Fruit fly (Drosophila melanogaster) whole organism, embryonic: Measurements from ENCODE around the gene Gga.

Experiments used
- Abd-B ChIP-seq: fragments of 200-800 bp; sonication (Bioruptor generic); optimal IDR thresholded peaks from 2 replicates; lab custom pipeline; 2018; ENCODE audit warnings: missing biosample characterization, mild to moderate bottlenecking, missing genetic modification characterization, moderate library complexity
- CG10209 ChIP-seq: fragments of 200-800 bp; sonication (Bioruptor generic); optimal IDR thresholded peaks from 3 replicates; lab custom pipeline; 2017; ENCODE audit warnings: missing biosample characterization, mild to moderate bottlenecking, missing genetic modification characterization, missing genetic modification reagents
- CG11085 ChIP-seq: fragments of 200-800 bp; sonication (Bioruptor generic); IDR thresholded peaks from 2 replicates; pipeline ENCODE4 v1.3.6; 2022; ENCODE audit warnings: missing biosample characterization, missing genetic modification characterization
- CG13287 ChIP-seq: fragments of 200-800 bp; sonication (Bioruptor generic); IDR thresholded peaks from 2 replicates; pipeline ENCODE4 v1.3.6; 2022; ENCODE audit warnings: missing biosample characterization, missing genetic modification characterization; ENCODE audit not compliant: partially characterized antibody
- CG13624 ChIP-seq: fragments of 200-800 bp; sonication (Bioruptor generic); optimal IDR thresholded peaks from 2 replicates; lab custom pipeline; 2016; ENCODE audit warnings: missing biosample characterization, missing genetic modification characterization
- CG14710 ChIP-seq: fragments of 200-800 bp; sonication (Bioruptor generic); optimal IDR thresholded peaks from 3 replicates; lab custom pipeline; 2019; ENCODE audit warnings: missing biosample characterization, mild to moderate bottlenecking, missing genetic modification characterization, moderate library complexity
- CG1603 ChIP-seq: fragments of 200-800 bp; sonication (Bioruptor generic); optimal IDR thresholded peaks from 2 replicates; lab custom pipeline; 2019; ENCODE audit warnings: missing biosample characterization, mild to moderate bottlenecking, missing genetic modification characterization, moderate library complexity
- CG2875 ChIP-seq: fragments of 200-800 bp; sonication (Bioruptor generic); optimal IDR thresholded peaks from 2 replicates; lab custom pipeline; 2017; ENCODE audit warnings: missing biosample characterization, mild to moderate bottlenecking, missing genetic modification characterization, missing genetic modification reagents
- CG3281 ChIP-seq: fragments of 200-800 bp; sonication (Bioruptor generic); optimal IDR thresholded peaks from 3 replicates; lab custom pipeline; 2017; ENCODE audit warnings: missing biosample characterization, mild to moderate bottlenecking, missing genetic modification characterization
- CG33557 ChIP-seq: fragments of 200-800 bp; sonication (Bioruptor generic); optimal IDR thresholded peaks from 2 replicates; lab custom pipeline; 2019; ENCODE audit warnings: missing biosample characterization, mild to moderate bottlenecking, missing genetic modification characterization, moderate library complexity
- CG34422 ChIP-seq: fragments of 200-800 bp; sonication (Bioruptor generic); IDR thresholded peaks from 3 replicates; pipeline ENCODE4 v1.3.6; 2022; ENCODE audit warnings: missing biosample characterization, missing genetic modification characterization
- CG9215 ChIP-seq: fragments of 200-800 bp; sonication (Bioruptor generic); IDR thresholded peaks from 2 replicates; pipeline ENCODE4 v1.3.6; 2022; ENCODE audit warnings: missing biosample characterization, missing genetic modification characterization
- CTCF ChIP-seq: fragments of 200-800 bp; sonication (Bioruptor generic); optimal IDR thresholded peaks from 2 replicates; lab custom pipeline; 2017; ENCODE audit warnings: missing biosample characterization, mild to moderate bottlenecking, missing genetic modification characterization, moderate library complexity
- Camta ChIP-seq: fragments of 200-800 bp; sonication (Bioruptor generic); optimal IDR thresholded peaks from 2 replicates; lab custom pipeline; 2016; ENCODE audit warnings: missing biosample characterization, missing genetic modification characterization
- D19A ChIP-seq: fragments of 200-800 bp; optimal IDR thresholded peaks from 3 replicates; lab custom pipeline; 2019; ENCODE audit warnings: missing biosample characterization, mild to moderate bottlenecking, missing genetic modification characterization, moderate library complexity
- D19B ChIP-seq: fragments of 200-800 bp; sonication (Bioruptor generic); optimal IDR thresholded peaks from 2 replicates; lab custom pipeline; 2017; ENCODE audit warnings: missing biosample characterization, mild to moderate bottlenecking, missing genetic modification characterization
- Dip2 ChIP-seq: fragments of 200-800 bp; sonication (Bioruptor generic); IDR thresholded peaks from 2 replicates; pipeline ENCODE4 v1.3.6; 2022; ENCODE audit warnings: missing biosample characterization, missing genetic modification characterization
- Hey ChIP-seq: fragments of 200-800 bp; sonication (Bioruptor generic); optimal IDR thresholded peaks from 3 replicates; lab custom pipeline; 2018; ENCODE audit warnings: missing biosample characterization, mild to moderate bottlenecking, missing genetic modification characterization
- Hmx ChIP-seq: fragments of 200-800 bp; sonication (Bioruptor generic); optimal IDR thresholded peaks from 2 replicates; lab custom pipeline; 2016; ENCODE audit warnings: missing biosample characterization, missing genetic modification characterization
- Hr78 ChIP-seq, 2 experiments: fragments of 200-800 bp in 1 of 2; fragments of >200 bp in 1 of 2; sonication (Bioruptor generic) in 1 of 2; optimal IDR thresholded peaks; 2 replicates each; lab custom pipeline; 2017 to 2019; ENCODE audit warnings: missing biosample characterization in 2 of 2, missing genetic modification characterization in 2 of 2, mild to moderate bottlenecking in 1 of 2, moderate library complexity in 1 of 2
- Max ChIP-seq: fragments of 200-800 bp; sonication (Bioruptor generic); optimal IDR thresholded peaks from 2 replicates; lab custom pipeline; 2016; ENCODE audit warnings: missing biosample characterization, mild to moderate bottlenecking, missing genetic modification characterization
- Taf1 ChIP-seq: fragments of 200-800 bp; sonication (Bioruptor generic); IDR thresholded peaks from 2 replicates; pipeline ENCODE4 v1.3.6; 2022; ENCODE audit warnings: missing biosample characterization, missing genetic modification characterization
- amos ChIP-seq: fragments of 200-800 bp; sonication (Bioruptor generic); IDR thresholded peaks from 2 replicates; pipeline ENCODE4 v1.3.6; 2022; ENCODE audit warnings: missing biosample characterization, missing genetic modification characterization; ENCODE audit not compliant: partially characterized antibody
- cg ChIP-seq: fragments of 200-800 bp; sonication (Bioruptor generic); optimal IDR thresholded peaks from 3 replicates; lab custom pipeline; 2019; ENCODE audit warnings: missing biosample characterization, mild to moderate bottlenecking, missing genetic modification characterization, moderate library complexity
- crol ChIP-seq: fragments of 200-800 bp; sonication (Bioruptor generic); IDR thresholded peaks from 2 replicates; pipeline ENCODE4 v1.3.6; 2022; ENCODE audit warnings: missing biosample characterization, missing genetic modification characterization
- ftz-f1 ChIP-seq: fragments of 200-800 bp; sonication (Bioruptor generic); optimal IDR thresholded peaks from 2 replicates; lab custom pipeline; 2016; ENCODE audit warnings: missing biosample characterization, missing genetic modification characterization
- gro ChIP-seq: fragments of 200-800 bp; sonication (Bioruptor generic); optimal IDR thresholded peaks from 2 replicates; lab custom pipeline; 2016; ENCODE audit warnings: missing biosample characterization, missing genetic modification characterization
- gsb-n ChIP-seq: fragments of 200-800 bp; sonication (Bioruptor generic); optimal IDR thresholded peaks from 3 replicates; lab custom pipeline; 2018; ENCODE audit warnings: missing biosample characterization, mild to moderate bottlenecking, missing genetic modification characterization
- her ChIP-seq: fragments of 200-800 bp; sonication (Bioruptor generic); optimal IDR thresholded peaks from 2 replicates; lab custom pipeline; 2016; ENCODE audit warnings: missing biosample characterization, missing genetic modification characterization
- insv ChIP-seq, 2 experiments: fragments of 200-800 bp; sonication (Bioruptor generic); optimal IDR thresholded peaks; 3 replicates each; lab custom pipeline; 2016 to 2018; ENCODE audit warnings: missing biosample characterization in 2 of 2, missing genetic modification characterization in 2 of 2
- lab ChIP-seq: fragments of 200-800 bp; sonication (Bioruptor generic); optimal IDR thresholded peaks from 3 replicates; lab custom pipeline; 2017; ENCODE audit warnings: missing biosample characterization, missing genetic modification characterization, mild to moderate bottlenecking, moderate library complexity, missing genetic modification reagents
- nom ChIP-seq: fragments of 200-800 bp; sonication (Bioruptor generic); optimal IDR thresholded peaks from 2 replicates; lab custom pipeline; 2017; ENCODE audit warnings: missing biosample characterization, missing genetic modification characterization, mild to moderate bottlenecking, moderate library complexity, missing genetic modification reagents
- onecut ChIP-seq: fragments of 200-800 bp; sonication (Bioruptor generic); IDR thresholded peaks from 2 replicates; pipeline ENCODE4 v1.3.6; 2022; ENCODE audit warnings: missing biosample characterization, missing genetic modification characterization
- org-1 ChIP-seq: fragments of 200-800 bp; sonication (Bioruptor generic); optimal IDR thresholded peaks from 2 replicates; lab custom pipeline; 2017; ENCODE audit warnings: missing biosample characterization, missing genetic modification characterization
- pan ChIP-seq, 4 experiments: fragments of >200 bp in 3 of 4; fragments of 200-800 bp in 1 of 4; sonication (Bioruptor generic) in 1 of 4; optimal IDR thresholded peaks in 3 of 4; IDR thresholded peaks in 1 of 4; 2 replicates each; pipeline versions ENCODE4 v1.3.6 to Lab custom; 2017 to 2022; ENCODE audit warnings: missing biosample characterization in 2 of 4, missing genetic modification characterization in 2 of 4, mixed read lengths in 1 of 4
- prd ChIP-seq, 3 experiments: fragments of >200 bp in 2 of 3; fragments of 200-800 bp in 1 of 3; sonication (Bioruptor generic) in 1 of 3; optimal IDR thresholded peaks in 2 of 3; IDR thresholded peaks in 1 of 3; 2 replicates in 2 of 3; 3 replicates in 1 of 3; pipeline versions ENCODE4 v1.3.6 to Lab custom; 2017 to 2022; ENCODE audit warnings: missing biosample characterization in 1 of 3, missing genetic modification characterization in 1 of 3
- rib ChIP-seq: fragments of 200-800 bp; sonication (Bioruptor generic); IDR thresholded peaks from 2 replicates; pipeline ENCODE4 v1.3.6; 2022; ENCODE audit warnings: missing biosample characterization, missing genetic modification characterization
- sens ChIP-seq: fragments of 200-800 bp; sonication (Bioruptor generic); peaks from one replicate; lab custom pipeline; 2016; ENCODE audit warnings: missing biosample characterization, missing genetic modification characterization
- slou ChIP-seq: fragments of 200-800 bp; sonication (Bioruptor generic); optimal IDR thresholded peaks from 3 replicates; lab custom pipeline; 2016; ENCODE audit warnings: missing biosample characterization, missing genetic modification characterization
- slp2 ChIP-seq: fragments of 200-800 bp; sonication (Bioruptor generic); optimal IDR thresholded peaks from 2 replicates; lab custom pipeline; 2016; ENCODE audit warnings: missing biosample characterization, missing genetic modification characterization
- toy ChIP-seq: fragments of 200-800 bp; sonication (Bioruptor generic); IDR thresholded peaks from 2 replicates; pipeline ENCODE4 v1.3.6; 2022; ENCODE audit warnings: missing biosample characterization, missing genetic modification characterization
- trh ChIP-seq: fragments of 200-800 bp; sonication (Bioruptor generic); optimal IDR thresholded peaks from 2 replicates; lab custom pipeline; 2016; ENCODE audit warnings: missing biosample characterization, missing genetic modification characterization
- unc-4 ChIP-seq: fragments of 200-800 bp; sonication (Bioruptor generic); IDR thresholded peaks from 2 replicates; pipeline ENCODE4 v1.3.6; 2022; ENCODE audit warnings: missing biosample characterization, missing genetic modification characterization; ENCODE audit not compliant: partially characterized antibody
- wor ChIP-seq: fragments of 200-800 bp; sonication (Bioruptor generic); IDR thresholded peaks from 2 replicates; pipeline ENCODE4 v1.3.6; 2022; ENCODE audit warnings: missing biosample characterization, missing genetic modification characterization
- zen ChIP-seq: fragments of 200-800 bp; sonication (Bioruptor generic); optimal IDR thresholded peaks from 3 replicates; lab custom pipeline; 2018; ENCODE audit warnings: missing biosample characterization, mild to moderate bottlenecking, missing genetic modification characterization, moderate library complexity

Gga gene

DNA sequence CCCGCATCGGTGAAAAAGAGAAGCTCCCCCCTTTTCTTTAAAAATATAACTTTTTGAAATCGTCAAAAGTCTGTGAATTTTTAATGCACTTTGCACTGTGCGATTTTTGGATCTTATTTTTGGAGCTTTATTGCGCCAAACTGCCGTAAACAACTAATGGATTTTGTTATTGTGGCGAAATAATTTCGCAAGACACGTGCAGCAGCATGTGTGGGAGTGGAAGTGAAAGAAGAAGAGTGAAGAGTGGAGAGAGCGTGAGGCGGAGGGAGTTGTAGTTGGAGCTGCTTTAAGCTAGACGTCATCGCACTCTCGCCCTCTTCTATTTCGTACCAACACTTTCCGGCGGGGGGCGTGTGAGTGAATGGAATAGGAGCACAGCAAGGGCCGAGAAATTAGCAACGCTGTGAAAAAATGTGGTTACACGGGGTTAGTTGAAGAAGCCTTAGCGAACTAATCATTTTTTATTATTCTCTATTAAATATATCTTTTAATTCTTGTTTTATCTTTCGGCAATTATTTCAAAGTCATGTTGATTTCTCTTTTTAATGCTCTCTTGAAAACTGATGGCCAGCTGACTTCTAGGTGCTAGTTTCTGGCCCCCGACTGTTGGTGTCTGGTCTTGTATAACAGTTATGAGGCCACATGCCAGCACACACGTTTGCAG lies 17.3 kb upstream of the Gga start (continued):
- TF ChIP-seq amos (GFP tag; lab: Robert Waterston, UW) (no peak), D19B (GFP tag; lab: Kevin White, UChicago) (peak; percentile 90), Taf1 (GFP tag; lab: Robert Waterston, UW) (peak; percentile 91), CG14710 (tag; lab: Kevin White, UChicago) (peak; percentile 87), toy (GFP tag; lab: Robert Waterston, UW) (peak; percentile 87), Dip2 (peak; percentile 44; the same call in 1 of the 2 replicates), CG13287 (GFP tag; lab: Robert Waterston, UW) (no peak), slou (GFP tag; lab: Kevin White, UChicago) (peak; percentile 65), Abd-B (GFP tag; lab: Kevin White, UChicago) (peak; percentile 85), D19A (tag; lab: Kevin White, UChicago) (peak; percentile 91), wor (peak; percentile 91), CTCF (GFP tag; lab: Kevin White, UChicago) (peak; percentile 80), zen (tag; lab: Kevin White, UChicago) (peak; percentile 75), insv (GFP tag; optimal IDR thresholded peaks at IDR 0.05; lab: Kevin White, UChicago) (peak in 1 of 2 experiments; percentile 61)
- TF ChIP-seq, all 482 proteins: peak for 403

DNA sequence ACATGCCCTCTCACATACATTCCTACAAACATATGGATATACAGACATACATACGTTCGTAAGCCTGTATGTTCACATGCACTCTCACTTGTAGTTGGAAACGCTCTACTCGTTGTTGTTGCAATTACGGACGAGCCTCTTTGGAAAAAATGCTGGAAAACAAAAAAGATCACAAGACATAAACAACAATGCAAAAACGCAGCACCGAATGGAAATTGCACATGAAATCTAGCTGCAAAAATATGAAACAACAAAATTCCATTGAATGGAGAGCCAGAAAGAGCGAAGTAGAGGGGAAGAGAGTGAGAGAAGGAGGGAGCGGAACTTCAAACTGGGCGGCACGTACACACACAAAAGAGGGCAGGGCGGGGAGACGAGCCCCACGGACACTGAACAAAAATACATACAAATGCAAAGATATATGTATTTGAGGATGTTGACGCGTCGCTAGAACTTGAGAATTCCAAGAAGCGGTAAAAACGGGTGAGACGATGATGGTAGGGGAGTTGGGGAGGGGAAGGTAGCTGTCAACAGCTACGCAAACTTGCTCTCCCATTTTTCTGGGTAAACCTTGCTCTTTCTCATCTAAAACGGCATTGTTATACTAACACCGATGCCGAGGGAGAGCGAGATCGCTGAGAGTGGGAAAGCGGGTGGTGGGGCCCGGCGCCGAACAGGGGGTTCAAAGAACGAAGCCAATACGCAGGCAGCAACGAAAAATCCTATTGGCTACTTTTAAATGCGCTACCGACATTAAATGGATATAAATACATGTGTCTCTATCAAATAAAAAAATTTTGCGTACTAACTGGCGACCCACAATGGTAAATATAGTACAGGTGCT lies 16.5 kb upstream of the Gga start:
- no peak for TF ChIP-seq CG14710 (tag; lab: Kevin White, UChicago)
- peak; percentile 30 for TF ChIP-seq CG13624 (GFP tag; lab: Kevin White, UChicago)
- TF ChIP-seq rib (GFP tag; lab: Robert Waterston, UW) = peak; percentile 78; the same call in 1 of the 2 replicates
- peak; percentile 42; the same call in 1 of the 2 replicates for TF ChIP-seq CG9215 (GFP tag; lab: Robert Waterston, UW)
- peak; percentile 50 for TF ChIP-seq gro
- no peak for TF ChIP-seq Max (GFP tag; lab: Kevin White, UChicago)
- TF ChIP-seq her = no peak
- no peak for TF ChIP-seq CG2875
- peak; percentile 33 for TF ChIP-seq CG3281
- TF ChIP-seq sens (GFP tag; lab: Kevin White, UChicago) = no peak
- TF ChIP-seq Hr78 (GFP tag; optimal IDR thresholded peaks at IDR 0.05; lab: Kevin White, UChicago) = no peak
- no peak for TF ChIP-seq pan (optimal IDR thresholded peaks at IDR 0.05; lab: Kevin White, UChicago)
- TF ChIP-seq pan (GFP tag; optimal IDR thresholded peaks at IDR 0.05 in 1 of 2, IDR thresholded peaks at IDR 0.05 in 1 of 2) = peak in 1 of 2 experiments; percentile 35
- no peak for TF ChIP-seq Camta
- no peak for TF ChIP-seq CG11085
- no peak; the same call in 2 of the 3 replicates for TF ChIP-seq CG34422 (GFP tag; lab: Robert Waterston, UW)
- TF ChIP-seq trh (GFP tag; lab: Kevin White, UChicago) = no peak
- peak; percentile 93 for TF ChIP-seq ftz-f1
- no peak for TF ChIP-seq prd (optimal IDR thresholded peaks at IDR 0.05; lab: Kevin White, UChicago)
- peak; percentile 35; the same call in 1 of the 3 replicates for TF ChIP-seq prd (GFP tag; IDR thresholded peaks at IDR 0.05; lab: Robert Waterston, UW)
- no peak for TF ChIP-seq org-1 (GFP tag; lab: Kevin White, UChicago)
- TF ChIP-seq slp2 (GFP tag; lab: Kevin White, UChicago) = no peak
- TF ChIP-seq lab (GFP tag; lab: Kevin White, UChicago) = peak; percentile 44
- TF ChIP-seq CG1603 (tag; lab: Kevin White, UChicago) = peak; percentile 3
- TF ChIP-seq CG33557 (GFP tag; lab: Kevin White, UChicago) = no peak
- 0 out of 2 replicates have a peak, but pooled peaks have one; percentile 29 for TF ChIP-seq unc-4 (GFP tag; lab: Robert Waterston, UW)
- no peak for TF ChIP-seq Hey (tag; lab: Kevin White, UChicago)
- TF ChIP-seq crol (GFP tag; lab: Robert Waterston, UW) = peak; percentile 99
- no peak for TF ChIP-seq CG10209 (GFP tag; lab: Kevin White, UChicago)
- TF ChIP-seq Hmx = no peak
- TF ChIP-seq cg = peak; percentile 83
- TF ChIP-seq gsb-n (tag; lab: Kevin White, UChicago) = no peak
- TF ChIP-seq nom = peak; percentile 12
- no peak for TF ChIP-seq onecut (GFP tag; lab: Robert Waterston, UW)
